Worm (Caenorhabditis elegans) whole organism, L3 larva: ENCODE measurements around the gene ttr-29.
A peak's percentile ranks its signal among the peaks of the same experiment; 100 is the strongest.

ENCODE experiments used
- ceh-9 ChIP-seq: sonication (generic microtip); optimal IDR thresholded peaks from 2 replicates; lab custom pipeline; 2018; ENCODE audit warnings: missing biosample characterization, missing genetic modification characterization
- elt-1 ChIP-seq: fragments of 150-350 bp; optimal IDR thresholded peaks from 2 replicates; lab custom pipeline; 2014; ENCODE audit warnings: missing biosample characterization, missing genetic modification characterization
- lin-39 ChIP-seq: fragments of 150-350 bp; optimal IDR thresholded peaks from 2 replicates; lab custom pipeline; 2018; ENCODE audit warnings: missing biosample characterization, missing genetic modification reagents, missing genetic modification characterization
- mdl-1 ChIP-seq: fragments of 150-350 bp; optimal IDR thresholded peaks from 2 replicates; lab custom pipeline; 2014; ENCODE audit warnings: missing biosample characterization, missing genetic modification characterization
- pqm-1 ChIP-seq: fragments of 150-350 bp; optimal IDR thresholded peaks from 2 replicates; lab custom pipeline; 2017; ENCODE audit warnings: missing biosample characterization, missing genetic modification characterization, inconsistent platforms
- zag-1 ChIP-seq: fragments of 150-350 bp; optimal IDR thresholded peaks from 2 replicates; lab custom pipeline; 2014; ENCODE audit warnings: missing biosample characterization, missing genetic modification characterization

- TF ChIP-seq mdl-1 (tag; lab: Kevin White, UChicago) (no peak), pqm-1 (tag; lab: Kevin White, UChicago) (peak; percentile 32), lin-39 (tag; lab: Kevin White, UChicago) (no peak), elt-1 (tag; lab: Kevin White, UChicago) (no peak), ceh-9 (tag; lab: Kevin White, UChicago) (no peak), zag-1 (no peak)
Observed at ce11 chrV:12941797-12942474, 35.3 kb upstream of the ttr-29 start, which contains the start of gene T16G1.4.
